Worm (Caenorhabditis elegans) whole organism, late embryonic: ENCODE data around the gene dmsr-6.

ENCODE experiments used
- K02D7.2 ChIP-seq: sonication (generic microtip); optimal IDR thresholded peaks from 2 replicates; lab custom pipeline; 2017; ENCODE audit warnings: mild to moderate bottlenecking, missing genetic modification characterization, missing compliant biosample characterization
- ama-1 ChIP-seq: fragments of 150-350 bp; optimal IDR thresholded peaks from 2 replicates; lab custom pipeline; 2014
- ceh-9 ChIP-seq: sonication (generic microtip); optimal IDR thresholded peaks from 2 replicates; lab custom pipeline; 2016; ENCODE audit warnings: mild to moderate bottlenecking, missing genetic modification characterization, inconsistent platforms, missing compliant biosample characterization
- eyg-1 ChIP-seq: sonication (generic microtip); optimal IDR thresholded peaks from 2 replicates; lab custom pipeline; 2016; ENCODE audit warnings: missing genotype, missing genetic modification characterization, missing compliant biosample characterization
- hlh-13 ChIP-seq: fragments of 200-800 bp; sonication (Bioruptor generic); optimal IDR thresholded peaks from 2 replicates; lab custom pipeline; 2018; ENCODE audit warnings: mild to moderate bottlenecking, missing genetic modification characterization, missing compliant biosample characterization
- hlh-30 ChIP-seq: sonication (generic microtip); optimal IDR thresholded peaks from 2 replicates; lab custom pipeline; 2017; ENCODE audit warnings: antibody characterized with exemption, missing genetic modification characterization, missing compliant biosample characterization; ENCODE audit not compliant: insufficient read depth
- nhr-11 ChIP-seq: fragments of 150-350 bp; optimal IDR thresholded peaks from 2 replicates; lab custom pipeline; 2014; ENCODE audit warnings: missing biosample characterization, missing genetic modification characterization
- tbx-2 ChIP-seq: sonication (generic microtip); optimal IDR thresholded peaks from 2 replicates; lab custom pipeline; 2016; ENCODE audit warnings: missing genetic modification characterization, missing compliant biosample characterization
- ztf-16 ChIP-seq: sonication (generic microtip); optimal IDR thresholded peaks from 2 replicates; lab custom pipeline; 2017; ENCODE audit warnings: missing genetic modification characterization, missing compliant biosample characterization

ce11 chrII:14470020-14470419, 14.6 kb downstream of the dmsr-6 start:
- TF ChIP-seq nhr-11 (no peak), eyg-1 (tag; lab: Kevin White, UChicago) (no peak), ama-1 (lab: Kevin White, UChicago) (no peak), tbx-2 (tag; lab: Kevin White, UChicago) (no peak), ztf-16 (tag; lab: Kevin White, UChicago) (no peak), ceh-9 (tag; lab: Kevin White, UChicago) (no peak), K02D7.2 (tag; lab: Kevin White, UChicago) (no peak), hlh-30 (no peak), hlh-13 (GFP tag; lab: Kevin White, UChicago) (no peak)
